Worm (Caenorhabditis elegans) whole organism, L2 larva: ENCODE measurements around the gene nspg-13.

Source experiments
- fos-1 ChIP-seq: fragments of 150-350 bp; optimal IDR thresholded peaks from 2 replicates; lab custom pipeline; 2014; ENCODE audit warnings: missing biosample characterization, missing genetic modification characterization
- lin-13 ChIP-seq: fragments of 150-350 bp; optimal IDR thresholded peaks from 2 replicates; lab custom pipeline; 2014; ENCODE audit warnings: missing biosample characterization, missing genetic modification reagents, missing genetic modification characterization
- lsy-2 ChIP-seq, 2 experiments: fragments of 150-350 bp in 1 of 2; sonication (generic microtip) in 1 of 2; optimal IDR thresholded peaks; 2 replicates each; lab custom pipeline; 2014 to 2017; ENCODE audit warnings: missing biosample characterization in 2 of 2, missing genetic modification characterization in 2 of 2

ce11 chrX:5244041-5244440, 11.0 kb upstream of the nspg-13 start, which contains the start of gene Y34B4A.7:
- TF ChIP-seq fos-1 (tag; lab: Kevin White, UChicago): peak; percentile 67
- TF ChIP-seq lsy-2 (tag; optimal IDR thresholded peaks at IDR 0.05; lab: Kevin White, UChicago): peak; percentile 48 to 75
- peak; percentile 61 for TF ChIP-seq lin-13 (GFP tag; lab: Kevin White, UChicago)
